Fruit fly (Drosophila melanogaster): ENCODE data around the gene CG4842.

CG4842 gene

DNA sequence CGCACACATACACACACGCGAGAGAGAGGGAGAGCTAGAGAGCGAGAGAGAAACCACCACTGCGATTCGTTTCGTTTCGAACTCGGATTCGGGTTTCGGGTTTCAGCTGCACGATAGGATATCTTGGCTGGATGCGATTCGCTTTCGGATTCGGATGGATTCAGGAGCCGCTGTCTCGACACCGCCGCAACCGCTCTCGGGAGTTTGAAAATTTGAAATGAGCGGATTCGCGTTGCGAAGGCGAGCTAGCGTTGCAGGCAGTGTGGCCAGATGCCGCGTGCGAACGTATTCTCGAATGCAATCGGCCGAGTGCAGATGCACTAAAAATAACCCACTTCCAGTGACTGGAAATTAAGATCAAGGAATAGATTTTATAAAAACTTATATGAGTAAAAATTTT, 43.4 kb downstream of the CG4842 start, which contains the start of gene fax (continued):
- TF ChIP-seq Dbx (GFP tag; IDR thresholded peaks at IDR 0.05) (peak; percentile 33; the same call in 1 of the 3 replicates), Nf-YB (GFP tag; optimal IDR thresholded peaks at IDR 0.05) (peak; percentile 39), insv (GFP tag; optimal IDR thresholded peaks at IDR 0.05) (peak in 1 of 2 experiments; percentile 53), MTF-1 (GFP tag; optimal IDR thresholded peaks at IDR 0.05; ENCODE audit: borderline replicate concordance) (peak; percentile 51), NC2α (GFP tag; optimal IDR thresholded peaks at IDR 0.05) (no peak), CG8359 (GFP tag; optimal IDR thresholded peaks at IDR 0.05; ENCODE audit: borderline replicate concordance) (no peak), CG2889 (GFP tag; IDR thresholded peaks at IDR 0.05) (no peak), CG7271 (tag; optimal IDR thresholded peaks at IDR 0.05) (peak; percentile 43), CG33213 (GFP tag; optimal IDR thresholded peaks at IDR 0.05) (peak; percentile 41), CG14965 (GFP tag; optimal IDR thresholded peaks at IDR 0.05; ENCODE audit: borderline replicate concordance) (no peak), E2f1 (GFP tag; IDR thresholded peaks at IDR 0.05) (no peak), CG4404 (GFP tag; IDR thresholded peaks at IDR 0.05) (no peak), chn (GFP tag; optimal IDR thresholded peaks at IDR 0.05) (peak; percentile 9), CG12942 (GFP tag; optimal IDR thresholded peaks at IDR 0.05) (no peak), BtbVII (GFP tag; optimal IDR thresholded peaks at IDR 0.05) (no peak), trh (GFP tag; optimal IDR thresholded peaks at IDR 0.05) (no peak), hth (optimal IDR thresholded peaks at IDR 0.05) (no peak), CG16813 (GFP tag; IDR thresholded peaks at IDR 0.05; ENCODE audit: partially characterized antibody) (0 out of 3 replicates have a peak, but pooled peaks have one; percentile 8), pho (GFP tag; optimal IDR thresholded peaks at IDR 0.05) (no peak), tap (tag; optimal IDR thresholded peaks at IDR 0.05) (peak; percentile 15), CG1024 (GFP tag; IDR thresholded peaks at IDR 0.05) (no peak), dysf (GFP tag; IDR thresholded peaks at IDR 0.05) (no peak), sc (optimal IDR thresholded peaks at IDR 0.05) (no peak), sc (GFP tag; optimal IDR thresholded peaks at IDR 0.05) (no peak), Six4 (GFP tag; optimal IDR thresholded peaks at IDR 0.05) (peak; percentile 58), org-1 (GFP tag; optimal IDR thresholded peaks at IDR 0.05) (no peak), CG3065 (GFP tag; optimal IDR thresholded peaks at IDR 0.05) (no peak), NK7.1 (GFP tag; optimal IDR thresholded peaks at IDR 0.05) (no peak), CG11398 (GFP tag; optimal IDR thresholded peaks at IDR 0.05) (no peak), CG3847 (GFP tag; IDR thresholded peaks at IDR 0.05) (no peak), CG4617 (GFP tag; optimal IDR thresholded peaks at IDR 0.05; ENCODE audit: borderline replicate concordance) (no peak), Hr39 (optimal IDR thresholded peaks at IDR 0.05) (no peak), Ptx1 (GFP tag; IDR thresholded peaks at IDR 0.05) (no peak), gsb (GFP tag; IDR thresholded peaks at IDR 0.05) (no peak)

DNA sequence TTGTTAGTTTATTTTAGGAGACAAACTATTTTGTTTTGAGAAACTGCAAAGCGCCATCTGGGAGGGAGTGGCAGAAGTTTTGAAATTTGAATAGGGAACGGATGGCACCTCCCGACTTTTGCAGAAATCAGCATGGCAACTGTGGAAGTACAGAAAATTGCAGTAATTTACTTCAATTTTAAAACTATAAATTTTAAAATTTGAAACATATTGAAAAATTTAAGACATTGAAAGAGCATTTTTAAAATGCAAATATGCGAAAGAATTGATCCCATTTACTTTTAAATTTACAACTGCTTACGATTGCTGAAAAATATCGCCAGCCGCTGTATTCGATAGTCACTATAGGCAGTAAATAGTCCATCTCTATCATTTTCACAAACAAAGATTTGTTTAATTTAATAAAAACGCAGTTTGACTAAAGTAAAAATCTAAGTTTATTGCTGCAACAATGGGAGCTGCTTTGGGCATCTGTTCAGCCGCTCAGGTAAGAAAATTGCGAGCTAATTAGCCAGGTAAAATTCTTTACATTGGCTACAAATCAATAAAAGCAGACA, 44.3 kb downstream of the CG4842 start, which contains the start of gene Serinc:
Gene Serinc, plus strand, starts transcription at position 329 of the 557 bp plus-strand sequence.
- TF ChIP-seq TFAM (GFP tag; optimal IDR thresholded peaks at IDR 0.05): no peak
- no peak for TF ChIP-seq CG6813 (GFP tag; optimal IDR thresholded peaks at IDR 0.05)
- peak; percentile 17 for TF ChIP-seq CG31388 (GFP tag; optimal IDR thresholded peaks at IDR 0.05)
- TF ChIP-seq CG1647 (GFP tag; optimal IDR thresholded peaks at IDR 0.05): peak; percentile 51
- no peak for TF ChIP-seq br (optimal IDR thresholded peaks at IDR 0.05)
- peak; percentile 75 for TF ChIP-seq CG3847 (GFP tag; IDR thresholded peaks at IDR 0.05)
- peak; percentile 38 for TF ChIP-seq CG17385 (GFP tag; optimal IDR thresholded peaks at IDR 0.05)
- TF ChIP-seq CG10209 (GFP tag; optimal IDR thresholded peaks at IDR 0.05): peak; percentile 15
- no peak for TF ChIP-seq hkb (optimal IDR thresholded peaks at IDR 0.05)
- no peak; the same call in 1 of the 2 replicates for TF ChIP-seq hkb (GFP tag; IDR thresholded peaks at IDR 0.05)
- no peak for TF ChIP-seq btn (GFP tag; optimal IDR thresholded peaks at IDR 0.05)
- peak; percentile 32 for TF ChIP-seq CG3281 (GFP tag; optimal IDR thresholded peaks at IDR 0.05)
- peak; percentile 70 for TF ChIP-seq slbo (GFP tag; IDR thresholded peaks at IDR 0.05)
- TF ChIP-seq shn (GFP tag; optimal IDR thresholded peaks at IDR 0.05): peak; percentile 46
- TF ChIP-seq lbe (GFP tag; optimal IDR thresholded peaks at IDR 0.05): peak; percentile 56
- TF ChIP-seq lmd (GFP tag; IDR thresholded peaks at IDR 0.05): no peak; the same call in 1 of the 2 replicates
- no peak for TF ChIP-seq sr (GFP tag; IDR thresholded peaks at IDR 0.05)
- peak; percentile 66 for TF ChIP-seq CG2120 (GFP tag; optimal IDR thresholded peaks at IDR 0.05)
- peak; percentile 73 for TF ChIP-seq Myb (GFP tag; optimal IDR thresholded peaks at IDR 0.05)
- peak; percentile 56 for TF ChIP-seq CG3407 (GFP tag; optimal IDR thresholded peaks at IDR 0.05)
- peak; percentile 36 for TF ChIP-seq CG12299 (tag; optimal IDR thresholded peaks at IDR 0.05)
- no peak for TF ChIP-seq CG4730 (GFP tag; IDR thresholded peaks at IDR 0.05)

Data from whole organism, embryonic.